Fruit fly (Drosophila melanogaster): ENCODE data around the gene escl.

escl gene

DNA sequence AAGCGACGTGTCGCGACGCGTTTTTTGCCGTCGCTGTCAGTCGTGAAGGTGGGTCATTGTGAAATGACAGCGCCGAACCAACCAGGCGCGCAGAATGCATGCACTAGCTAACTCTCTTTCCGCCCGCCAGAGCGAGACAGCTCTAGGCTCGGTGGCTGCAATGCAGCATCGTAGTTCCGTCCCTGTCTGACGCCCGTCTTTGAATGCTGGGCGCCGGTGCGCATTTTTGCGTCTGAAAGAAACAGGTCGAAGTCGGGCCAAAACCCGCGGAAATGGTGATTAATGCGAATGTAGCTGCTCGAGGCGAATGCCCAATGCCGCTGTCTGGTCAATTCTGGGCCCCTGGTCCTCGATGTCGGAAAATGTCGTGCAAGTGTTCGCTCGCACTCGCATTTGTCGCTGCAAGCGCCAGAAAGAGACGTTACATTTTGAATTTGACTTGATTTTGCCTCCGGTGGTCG lies 16.6 kb downstream of the escl start (continued):
- no peak for TF ChIP-seq HLH4C (GFP tag; IDR thresholded peaks at IDR 0.05; ENCODE audit: partially characterized antibody)
- TF ChIP-seq tup (GFP tag; optimal IDR thresholded peaks at IDR 0.05), result no peak
- peak; percentile 94 for TF ChIP-seq CG5180 (GFP tag; optimal IDR thresholded peaks at IDR 0.05)
- TF ChIP-seq Trl (optimal IDR thresholded peaks at IDR 0.05), result no peak
- TF ChIP-seq Trl (GFP tag; optimal IDR thresholded peaks at IDR 0.05), result no peak
- peak; percentile 90 for TF ChIP-seq CG18262 (tag; optimal IDR thresholded peaks at IDR 0.05)
- peak; percentile 21 for TF ChIP-seq dmrt11E (tag; optimal IDR thresholded peaks at IDR 0.05)
- peak; percentile 40 for TF ChIP-seq CG3163 (GFP tag; optimal IDR thresholded peaks at IDR 0.05)
- peak; percentile 96 for TF ChIP-seq Med (GFP tag)
- TF ChIP-seq knrl (GFP tag; IDR thresholded peaks at IDR 0.05; ENCODE audit: partially characterized antibody), result no peak
- no peak for TF ChIP-seq hbn (GFP tag; IDR thresholded peaks at IDR 0.05; ENCODE audit: partially characterized antibody)
- peak; percentile 53 for TF ChIP-seq MTF-1 (GFP tag; optimal IDR thresholded peaks at IDR 0.05; ENCODE audit: borderline replicate concordance)
- no peak for TF ChIP-seq CG3995 (GFP tag; optimal IDR thresholded peaks at IDR 0.05)
- no peak for TF ChIP-seq corto (GFP tag; optimal IDR thresholded peaks at IDR 0.05)
- no peak for TF ChIP-seq CG31388 (GFP tag; optimal IDR thresholded peaks at IDR 0.05)
- peak; percentile 24 for TF ChIP-seq CG12391 (tag; optimal IDR thresholded peaks at IDR 0.05)
- no peak for TF ChIP-seq CG4820 (GFP tag; optimal IDR thresholded peaks at IDR 0.05)
- peak; percentile 82 for TF ChIP-seq CG4707 (GFP tag; optimal IDR thresholded peaks at IDR 0.05)
- peak; percentile 85 for TF ChIP-seq CG17829 (tag; optimal IDR thresholded peaks at IDR 0.05)
- TF ChIP-seq CG7357 (GFP tag; IDR thresholded peaks at IDR 0.05), result no peak
- peak; percentile 98 for TF ChIP-seq HmgD (GFP tag; optimal IDR thresholded peaks at IDR 0.05)
- peak; percentile 24 for TF ChIP-seq odd (GFP tag; optimal IDR thresholded peaks at IDR 0.05)
- TF ChIP-seq CG12942 (GFP tag; optimal IDR thresholded peaks at IDR 0.05), result no peak
- TF ChIP-seq CG1832 (GFP tag; optimal IDR thresholded peaks at IDR 0.05), result peak; percentile 99
- TF ChIP-seq Fer2 (tag; optimal IDR thresholded peaks at IDR 0.05), result no peak
- peak; percentile 62 for TF ChIP-seq btn (GFP tag; optimal IDR thresholded peaks at IDR 0.05)
- TF ChIP-seq NfI (GFP tag; optimal IDR thresholded peaks at IDR 0.05), result peak; percentile 75
- TF ChIP-seq CG34224 (GFP tag; IDR thresholded peaks at IDR 0.05; ENCODE audit: partially characterized antibody), result no peak
- no peak for TF ChIP-seq CG4424 (GFP tag; optimal IDR thresholded peaks at IDR 0.05)
- peak; percentile 94 for TF ChIP-seq Nf-YB (GFP tag; optimal IDR thresholded peaks at IDR 0.05)
- peak; percentile 32 for TF ChIP-seq bcd (GFP tag; optimal IDR thresholded peaks at IDR 0.05)
- no peak for TF ChIP-seq unc-4 (GFP tag; IDR thresholded peaks at IDR 0.05; ENCODE audit: partially characterized antibody)
- peak; percentile 41 for TF ChIP-seq CG13775 (GFP tag; optimal IDR thresholded peaks at IDR 0.05)
- peak; percentile 2 for TF ChIP-seq tin (GFP tag; optimal IDR thresholded peaks at IDR 0.05)
- peak; percentile 34 for TF ChIP-seq CG12744 (GFP tag; optimal IDR thresholded peaks at IDR 0.05)
- peak; percentile 85 for TF ChIP-seq CG10431 (GFP tag; optimal IDR thresholded peaks at IDR 0.05)
- no peak for TF ChIP-seq dati (GFP tag; IDR thresholded peaks at IDR 0.05)
- peak; percentile 45 for TF ChIP-seq Blimp-1 (GFP tag; optimal IDR thresholded peaks at IDR 0.05)
- no peak for TF ChIP-seq Rx (GFP tag; IDR thresholded peaks at IDR 0.05)
- TF ChIP-seq CG1602 (GFP tag; optimal IDR thresholded peaks at IDR 0.05), result no peak
- no peak for TF ChIP-seq da (GFP tag; optimal IDR thresholded peaks at IDR 0.05)
- TF ChIP-seq Myb (GFP tag; optimal IDR thresholded peaks at IDR 0.05), result peak; percentile 89
- peak; percentile 48 for TF ChIP-seq Atf-2 (GFP tag; optimal IDR thresholded peaks at IDR 0.05)
- TF ChIP-seq CG34422 (GFP tag; IDR thresholded peaks at IDR 0.05), result no peak
- no peak for TF ChIP-seq NFAT (GFP tag; IDR thresholded peaks at IDR 0.05)
- TF ChIP-seq org-1 (GFP tag; optimal IDR thresholded peaks at IDR 0.05), result no peak
- peak; percentile 100 for TF ChIP-seq kah (GFP tag; optimal IDR thresholded peaks at IDR 0.05)
- TF ChIP-seq CG18599 (GFP tag; optimal IDR thresholded peaks at IDR 0.05), result peak; percentile 58
- no peak for TF ChIP-seq sna (GFP tag; IDR thresholded peaks at IDR 0.05; ENCODE audit: partially characterized antibody)
- no peak for TF ChIP-seq CG14860 (GFP tag; IDR thresholded peaks at IDR 0.05; ENCODE audit: partially characterized antibody)

Measured in whole organism, embryonic.